Worm (Caenorhabditis elegans) whole organism, late embryonic: ENCODE measurements around the gene srh-258.

Experiments
- ama-1 ChIP-seq: fragments of 150-350 bp; optimal IDR thresholded peaks from 2 replicates; lab custom pipeline; 2014
- ceh-48 ChIP-seq: sonication (generic microtip); optimal IDR thresholded peaks from 2 replicates; lab custom pipeline; 2016; ENCODE audit warnings: missing genetic modification characterization, inconsistent platforms, missing compliant biosample characterization
- fax-1 ChIP-seq: sonication (generic microtip); optimal IDR thresholded peaks from 2 replicates; lab custom pipeline; 2016; ENCODE audit warnings: missing genotype, missing genetic modification characterization, missing compliant biosample characterization
- fkh-10 ChIP-seq: fragments of 150-350 bp; optimal IDR thresholded peaks from 2 replicates; lab custom pipeline; 2014; ENCODE audit warnings: missing biosample characterization, missing genetic modification reagents, missing genetic modification characterization
- nhr-11 ChIP-seq: fragments of 150-350 bp; optimal IDR thresholded peaks from 2 replicates; lab custom pipeline; 2014; ENCODE audit warnings: missing biosample characterization, missing genetic modification characterization
- nhr-232 ChIP-seq: sonication (generic microtip); optimal IDR thresholded peaks from 2 replicates; lab custom pipeline; 2016; ENCODE audit warnings: missing genetic modification characterization, missing compliant biosample characterization
- pqm-1 ChIP-seq: sonication (generic microtip); optimal IDR thresholded peaks from 2 replicates; lab custom pipeline; 2016; ENCODE audit warnings: missing genetic modification characterization, missing compliant biosample characterization
- ref-2 ChIP-seq: sonication (generic microtip); optimal IDR thresholded peaks from 2 replicates; lab custom pipeline; 2016; ENCODE audit warnings: missing genetic modification characterization, missing compliant biosample characterization
- sox-4 ChIP-seq: sonication (generic microtip); optimal IDR thresholded peaks from 2 replicates; lab custom pipeline; 2017; ENCODE audit warnings: mild to moderate bottlenecking, missing genetic modification characterization, inconsistent platforms, missing compliant biosample characterization
- unc-42 ChIP-seq: sonication (generic microtip); optimal IDR thresholded peaks from 2 replicates; lab custom pipeline; 2016; ENCODE audit warnings: missing genotype, missing genetic modification characterization, missing compliant biosample characterization
- unc-55 ChIP-seq: sonication (generic microtip); optimal IDR thresholded peaks from 2 replicates; lab custom pipeline; 2017; ENCODE audit warnings: missing biosample characterization, missing genetic modification reagents, missing genetic modification characterization

DNA sequence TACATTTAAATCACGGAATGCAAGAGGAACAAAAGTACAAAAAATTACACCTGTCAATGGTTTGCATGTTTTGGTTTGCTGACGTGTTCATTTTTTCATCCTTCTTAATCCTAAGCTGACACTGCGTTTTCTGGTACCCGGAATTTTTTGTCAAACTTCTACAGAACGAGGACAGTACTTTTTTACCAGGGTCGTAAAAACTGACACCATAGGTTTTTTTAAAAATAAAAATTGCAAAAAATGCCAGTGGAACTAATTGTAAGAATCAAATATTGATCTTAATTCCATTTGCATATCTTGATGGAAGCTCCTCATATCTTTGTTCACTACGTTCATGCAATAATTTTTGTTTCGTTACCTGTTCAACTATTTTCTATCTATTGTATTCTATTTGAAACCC is at the start of gene srh-258:
- no peak for TF ChIP-seq unc-55 (GFP tag; lab: Kevin White, UChicago)
- no peak for TF ChIP-seq fax-1 (tag; lab: Kevin White, UChicago)
- TF ChIP-seq pqm-1 (tag; lab: Kevin White, UChicago), result no peak
- no peak for TF ChIP-seq ref-2 (tag; lab: Kevin White, UChicago)
- TF ChIP-seq nhr-11 (tag; lab: Kevin White, UChicago), result no peak
- TF ChIP-seq fkh-10, result no peak
- no peak for TF ChIP-seq nhr-232
- TF ChIP-seq ama-1 (lab: Kevin White, UChicago), result no peak
- no peak for TF ChIP-seq ceh-48
- TF ChIP-seq sox-4, result no peak
- no peak for TF ChIP-seq unc-42 (tag; lab: Kevin White, UChicago)
